Worm (Caenorhabditis elegans) whole organism, late embryonic: Measurements from ENCODE around the gene aagr-3.

Source experiments
- C38D4.7 ChIP-seq: fragments of 200-800 bp; sonication (Bioruptor generic); optimal IDR thresholded peaks from 2 replicates; lab custom pipeline; 2018; ENCODE audit warnings: mild to moderate bottlenecking, missing genetic modification characterization, moderate library complexity, missing compliant biosample characterization
- F13H6.1 ChIP-seq: sonication (generic microtip); optimal IDR thresholded peaks from 2 replicates; lab custom pipeline; 2016; ENCODE audit warnings: missing genetic modification characterization, missing compliant biosample characterization
- K02D7.2 ChIP-seq: sonication (generic microtip); optimal IDR thresholded peaks from 2 replicates; lab custom pipeline; 2017; ENCODE audit warnings: mild to moderate bottlenecking, missing genetic modification characterization, missing compliant biosample characterization
- K09A11.1 ChIP-seq: sonication (generic microtip); optimal IDR thresholded peaks from 2 replicates; lab custom pipeline; 2017; ENCODE audit warnings: antibody characterized with exemption, mild to moderate bottlenecking, missing genetic modification characterization, missing compliant biosample characterization; ENCODE audit not compliant: insufficient read depth
- T23F11.4 ChIP-seq: fragments of 200-800 bp; sonication (Bioruptor generic); optimal IDR thresholded peaks from 2 replicates; lab custom pipeline; 2018; ENCODE audit warnings: mild to moderate bottlenecking, missing genetic modification characterization, missing compliant biosample characterization
- Y22D7AL.16 ChIP-seq: sonication (generic microtip); optimal IDR thresholded peaks from 2 replicates; lab custom pipeline; 2016; ENCODE audit warnings: missing genetic modification characterization, missing compliant biosample characterization
- ama-1 ChIP-seq: fragments of 150-350 bp; optimal IDR thresholded peaks from 2 replicates; lab custom pipeline; 2014
- ceh-18 ChIP-seq: sonication (generic microtip); optimal IDR thresholded peaks from 2 replicates; lab custom pipeline; 2016; ENCODE audit warnings: missing genetic modification characterization, missing compliant biosample characterization
- ceh-24 ChIP-seq: sonication (generic microtip); optimal IDR thresholded peaks from 2 replicates; lab custom pipeline; 2016; ENCODE audit warnings: mild to moderate bottlenecking, missing genetic modification characterization, missing compliant biosample characterization
- ceh-30 ChIP-seq: fragments of 150-350 bp; optimal IDR thresholded peaks from 2 replicates; lab custom pipeline; 2014; ENCODE audit warnings: missing biosample characterization, missing genetic modification characterization
- ceh-45 ChIP-seq: fragments of 200-800 bp; sonication (Bioruptor generic); IDR thresholded peaks from 2 replicates; pipeline ENCODE4 v1.3.6; 2022; ENCODE audit warnings: missing genetic modification reagents, missing genetic modification characterization, missing compliant biosample characterization
- ceh-6 ChIP-seq: fragments of 200-800 bp; sonication (Bioruptor generic); optimal IDR thresholded peaks from 2 replicates; lab custom pipeline; 2018; ENCODE audit warnings: mild to moderate bottlenecking, missing genetic modification characterization, missing compliant biosample characterization
- ceh-9 ChIP-seq: sonication (generic microtip); optimal IDR thresholded peaks from 2 replicates; lab custom pipeline; 2016; ENCODE audit warnings: mild to moderate bottlenecking, missing genetic modification characterization, inconsistent platforms, missing compliant biosample characterization
- dmd-4 ChIP-seq: sonication (generic microtip); optimal IDR thresholded peaks from 2 replicates; lab custom pipeline; 2016; ENCODE audit warnings: borderline replicate concordance, missing genetic modification characterization, missing compliant biosample characterization
- dve-1 ChIP-seq: sonication (generic microtip); optimal IDR thresholded peaks from 2 replicates; lab custom pipeline; 2017; ENCODE audit warnings: antibody characterized with exemption, mild to moderate bottlenecking, missing genetic modification characterization, missing compliant biosample characterization
- elt-2 ChIP-seq: sonication (generic microtip); optimal IDR thresholded peaks from 2 replicates; lab custom pipeline; 2016; ENCODE audit warnings: missing genetic modification reagents, missing genetic modification characterization, missing compliant biosample characterization
- elt-4 ChIP-seq: sonication (generic microtip); optimal IDR thresholded peaks from 2 replicates; lab custom pipeline; 2016; ENCODE audit warnings: missing genetic modification characterization, missing compliant biosample characterization
- eyg-1 ChIP-seq: sonication (generic microtip); optimal IDR thresholded peaks from 2 replicates; lab custom pipeline; 2016; ENCODE audit warnings: missing genotype, missing genetic modification characterization, missing compliant biosample characterization
- fkh-10 ChIP-seq: fragments of 150-350 bp; optimal IDR thresholded peaks from 2 replicates; lab custom pipeline; 2014; ENCODE audit warnings: missing biosample characterization, missing genetic modification reagents, missing genetic modification characterization
- fkh-6 ChIP-seq: sonication (generic microtip); optimal IDR thresholded peaks from 2 replicates; lab custom pipeline; 2016; ENCODE audit warnings: missing genetic modification characterization, missing compliant biosample characterization
- gmeb-2 ChIP-seq: sonication (generic microtip); optimal IDR thresholded peaks from 2 replicates; lab custom pipeline; 2016; ENCODE audit warnings: missing genetic modification characterization, inconsistent platforms, missing compliant biosample characterization
- hlh-13 ChIP-seq: fragments of 200-800 bp; sonication (Bioruptor generic); optimal IDR thresholded peaks from 2 replicates; lab custom pipeline; 2018; ENCODE audit warnings: mild to moderate bottlenecking, missing genetic modification characterization, missing compliant biosample characterization
- hlh-6 ChIP-seq: sonication (generic microtip); optimal IDR thresholded peaks from 2 replicates; lab custom pipeline; 2016; ENCODE audit warnings: missing genotype, missing genetic modification characterization, missing compliant biosample characterization
- lim-6 ChIP-seq: sonication (generic microtip); optimal IDR thresholded peaks from 2 replicates; lab custom pipeline; 2016; ENCODE audit warnings: missing genetic modification characterization, missing compliant biosample characterization
- mec-3 ChIP-seq: sonication (generic microtip); optimal IDR thresholded peaks from 2 replicates; lab custom pipeline; 2016; ENCODE audit warnings: borderline replicate concordance, missing genetic modification characterization, missing compliant biosample characterization
- nfya-1 ChIP-seq: sonication (generic microtip); optimal IDR thresholded peaks from 2 replicates; lab custom pipeline; 2017; ENCODE audit warnings: missing genetic modification characterization, mild to moderate bottlenecking, missing compliant biosample characterization, antibody characterized with exemption, moderate library complexity
- nhr-11 ChIP-seq: fragments of 150-350 bp; optimal IDR thresholded peaks from 2 replicates; lab custom pipeline; 2014; ENCODE audit warnings: missing biosample characterization, missing genetic modification characterization
- npax-4 ChIP-seq: sonication (generic microtip); optimal IDR thresholded peaks from 2 replicates; lab custom pipeline; 2016; ENCODE audit warnings: missing genetic modification characterization, missing compliant biosample characterization
- odd-2 ChIP-seq: sonication (generic microtip); optimal IDR thresholded peaks from 2 replicates; lab custom pipeline; 2017; ENCODE audit warnings: antibody characterized with exemption, mild to moderate bottlenecking, missing genetic modification characterization, missing compliant biosample characterization
- pat-9 ChIP-seq: fragments of 200-800 bp; sonication (Bioruptor generic); optimal IDR thresholded peaks from 2 replicates; lab custom pipeline; 2018; ENCODE audit warnings: mild to moderate bottlenecking, missing genetic modification characterization, moderate library complexity, missing compliant biosample characterization
- pha-4 ChIP-seq: fragments of 150-350 bp; optimal IDR thresholded peaks from 2 replicates; lab custom pipeline; 2018; ENCODE audit warnings: missing biosample characterization, missing genetic modification reagents, missing genetic modification characterization
- pqm-1 ChIP-seq: sonication (generic microtip); optimal IDR thresholded peaks from 2 replicates; lab custom pipeline; 2016; ENCODE audit warnings: missing genetic modification characterization, missing compliant biosample characterization
- ref-2 ChIP-seq: sonication (generic microtip); optimal IDR thresholded peaks from 2 replicates; lab custom pipeline; 2016; ENCODE audit warnings: missing genetic modification characterization, missing compliant biosample characterization
- sdc-2 ChIP-seq: sonication (generic microtip); optimal IDR thresholded peaks from 2 replicates; lab custom pipeline; 2016; ENCODE audit warnings: missing genotype, missing genetic modification characterization, missing compliant biosample characterization
- sox-2 ChIP-seq: fragments of 200-800 bp; sonication (Bioruptor generic); IDR thresholded peaks from 2 replicates; pipeline ENCODE4 v1.3.6; 2022; ENCODE audit warnings: missing genetic modification reagents, missing genetic modification characterization, missing compliant biosample characterization
- tbx-7 ChIP-seq: sonication (generic microtip); optimal IDR thresholded peaks from 2 replicates; lab custom pipeline; 2016; ENCODE audit warnings: missing genotype, missing genetic modification characterization, missing compliant biosample characterization
- ttx-3 ChIP-seq: sonication (generic microtip); optimal IDR thresholded peaks from 2 replicates; lab custom pipeline; 2016; ENCODE audit warnings: missing genetic modification reagents, missing genetic modification characterization, missing compliant biosample characterization
- unc-3 ChIP-seq, 2 experiments: fragments of 200-800 bp in 1 of 2; sonication (Bioruptor generic) in 1 of 2; sonication (generic microtip) in 1 of 2; conservative IDR thresholded peaks in 1 of 2; optimal IDR thresholded peaks in 1 of 2; 2 replicates each; pipeline versions ENCODE4 v1.3.6 to Lab custom; 2016 to 2022; ENCODE audit warnings: missing compliant biosample characterization in 2 of 2, missing genetic modification characterization in 2 of 2, missing genetic modification reagents in 1 of 2
- unc-86 ChIP-seq: sonication (generic microtip); optimal IDR thresholded peaks from 2 replicates; lab custom pipeline; 2016; ENCODE audit warnings: missing genetic modification characterization, missing compliant biosample characterization
- ztf-16 ChIP-seq: sonication (generic microtip); optimal IDR thresholded peaks from 2 replicates; lab custom pipeline; 2017; ENCODE audit warnings: missing genetic modification characterization, missing compliant biosample characterization

The aagr-3 gene

DNA sequence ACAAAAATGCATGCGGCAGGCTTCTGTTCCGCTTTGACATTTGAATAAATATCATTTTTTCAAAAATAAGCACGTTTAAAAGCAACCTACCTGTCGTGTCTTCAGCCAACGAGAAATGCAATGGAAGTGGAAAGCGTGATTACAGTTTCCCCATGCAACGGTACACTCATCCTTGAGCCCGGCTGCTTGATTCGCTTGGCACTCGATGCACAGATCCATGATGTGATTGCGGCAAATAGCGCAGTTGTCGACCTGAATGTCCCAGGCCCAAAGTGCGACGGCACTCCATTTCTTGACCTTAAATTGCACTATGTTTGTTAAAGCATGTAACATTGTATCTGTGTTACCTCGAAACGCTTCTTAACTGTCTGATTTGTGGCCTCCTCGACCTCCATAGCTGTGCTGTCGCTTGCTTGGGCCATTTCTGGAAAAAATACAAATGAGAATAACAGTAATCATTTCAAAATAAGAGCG lies 39.2 kb downstream of the aagr-3 start, which contains the start of gene rbx-1:
Gene rbx-1, minus strand, starts transcription at position 424 of the 474 bp plus-strand sequence.
- TF ChIP-seq ceh-30 (tag; lab: Kevin White, UChicago) (no peak), C38D4.7 (GFP tag; lab: Kevin White, UChicago) (no peak), pat-9 (tag; lab: Kevin White, UChicago) (no peak), elt-2 (tag; lab: Kevin White, UChicago) (no peak), lim-6 (tag; lab: Kevin White, UChicago) (no peak), sdc-2 (tag; lab: Kevin White, UChicago) (no peak), K02D7.2 (tag; lab: Kevin White, UChicago) (no peak), elt-4 (tag; lab: Kevin White, UChicago) (no peak), ceh-6 (no peak), Y22D7AL.16 (tag; lab: Kevin White, UChicago) (no peak), hlh-13 (GFP tag; lab: Kevin White, UChicago) (no peak), ttx-3 (tag; lab: Kevin White, UChicago) (no peak), ceh-9 (tag; lab: Kevin White, UChicago) (no peak), eyg-1 (tag; lab: Kevin White, UChicago) (no peak), ceh-18 (tag; lab: Kevin White, UChicago) (no peak)

- TF ChIP-seq elt-2 (tag; lab: Kevin White, UChicago) (no peak), fkh-6 (tag; lab: Kevin White, UChicago) (no peak), F13H6.1 (tag; lab: Kevin White, UChicago) (no peak)
These were observed 39.9 kb downstream of the aagr-3 start for ce11 chrV:9689364-9689763.

- TF ChIP-seq hlh-13 (GFP tag; lab: Kevin White, UChicago) (no peak), unc-86 (tag; lab: Kevin White, UChicago) (no peak), T23F11.4 (no peak), hlh-6 (no peak), npax-4 (tag; lab: Kevin White, UChicago) (no peak), nfya-1 (tag; lab: Kevin White, UChicago) (no peak), pha-4 (tag; lab: Kevin White, UChicago) (no peak), ama-1 (lab: Kevin White, UChicago) (no peak), tbx-7 (tag; lab: Kevin White, UChicago) (no peak), ztf-16 (no peak), dmd-4 (no peak), odd-2 (tag; lab: Kevin White, UChicago) (no peak)
- TF ChIP-seq, all 69 proteins: peak for 0
These were observed 43.8 kb downstream of the aagr-3 start, which contains the start of gene ZK287.4 for ce11 chrV:9685559-9685958. ZK287.4 (minus strand) TSS chrV:9685659.

- TF ChIP-seq ceh-24 (tag; lab: Kevin White, UChicago) (no peak), elt-2 (tag; lab: Kevin White, UChicago) (no peak), odd-2 (tag; lab: Kevin White, UChicago) (no peak), Y22D7AL.16 (tag; lab: Kevin White, UChicago) (no peak), fkh-10 (GFP tag; lab: Kevin White, UChicago) (no peak), ref-2 (tag; lab: Kevin White, UChicago) (no peak)
These were observed 49.1 kb downstream of the aagr-3 start for ce11 chrV:9680260-9680659.

DNA sequence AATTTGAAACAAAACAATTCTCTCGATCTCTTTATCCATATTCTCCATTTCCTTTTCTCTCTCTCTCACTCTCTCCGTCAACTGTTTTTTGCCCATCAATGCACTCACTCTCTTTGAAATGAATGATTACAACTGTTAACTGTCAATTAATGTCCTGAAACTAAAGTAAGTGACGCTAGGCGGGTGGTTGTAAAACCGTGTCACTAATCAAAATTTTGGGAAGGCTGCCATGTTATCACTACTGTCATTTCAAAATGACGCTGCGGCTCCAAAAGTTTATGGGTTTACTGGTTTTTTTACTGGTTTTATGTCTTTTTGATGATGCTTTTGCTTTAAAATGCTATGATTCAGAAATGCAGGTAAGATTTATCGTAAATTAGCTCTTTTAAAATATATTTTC lies 50.1 kb downstream of the aagr-3 start, which contains the start of gene ZK287.9:
Gene ZK287.9, plus strand, starts transcription at position 192 of the 400 bp plus-strand sequence.
- TF ChIP-seq mec-3: no peak
- no peak for TF ChIP-seq gmeb-2 (tag; lab: Kevin White, UChicago)
- no peak for TF ChIP-seq pqm-1
- TF ChIP-seq sox-2 (GFP tag; lab: Robert Waterston, UW): no peak
- no peak for TF ChIP-seq Y22D7AL.16 (tag; lab: Kevin White, UChicago)
- no peak for TF ChIP-seq unc-3 (GFP tag; conservative IDR thresholded peaks at IDR 0.05; lab: Robert Waterston, UW)
- TF ChIP-seq unc-3 (tag; optimal IDR thresholded peaks at IDR 0.05; lab: Kevin White, UChicago): no peak
- no peak for TF ChIP-seq ceh-45
- no peak for TF ChIP-seq ceh-6
- TF ChIP-seq dve-1 (tag; lab: Kevin White, UChicago): no peak
- no peak for TF ChIP-seq K09A11.1
- no peak for TF ChIP-seq nhr-11 (tag; lab: Kevin White, UChicago)
